Fruit fly (Drosophila melanogaster): ENCODE measurements around the gene CG15399.

CG15399 gene

DNA sequence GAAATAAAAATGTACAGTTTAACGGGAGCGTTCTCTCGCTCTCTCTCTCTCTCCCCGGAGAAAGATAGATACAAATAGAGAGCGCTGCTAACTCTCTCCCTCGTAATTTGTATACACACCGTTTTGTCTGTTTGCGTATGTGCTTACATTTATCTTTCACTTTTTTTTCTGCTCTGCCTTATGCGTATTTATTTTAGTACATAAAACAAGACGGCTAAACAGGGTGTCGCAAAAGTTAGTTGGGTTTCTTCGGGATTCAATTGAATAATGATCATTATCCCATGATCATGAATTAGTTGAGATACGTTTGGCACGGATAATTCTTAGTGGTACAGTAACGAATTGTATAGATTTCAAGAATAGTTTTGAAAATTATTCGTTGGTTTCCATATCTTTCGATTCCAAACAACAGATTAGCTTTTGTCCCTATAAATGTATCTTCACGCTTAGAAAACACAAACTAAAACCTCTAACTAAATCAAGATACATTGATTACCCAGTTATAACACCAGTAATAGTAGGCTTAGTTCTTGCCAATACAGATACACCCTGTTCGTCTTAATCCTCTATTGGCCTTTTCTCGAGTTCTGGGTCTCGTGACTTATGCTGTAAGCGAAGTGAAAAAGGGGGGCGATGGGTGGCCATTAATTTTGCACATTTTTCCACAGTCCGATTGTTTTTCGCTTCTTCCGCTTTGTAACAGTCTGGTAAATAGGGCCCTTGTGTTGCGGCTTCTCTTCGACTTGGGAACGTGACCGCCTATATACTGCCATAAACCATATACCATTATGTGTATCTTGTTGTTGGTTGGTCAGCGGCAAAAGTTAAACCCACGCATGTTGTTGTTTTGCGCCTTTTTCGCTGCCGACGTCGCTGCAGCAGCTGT lies 16.9 kb downstream of the CG15399 start (continued):
- TF ChIP-seq cad (GFP tag; optimal IDR thresholded peaks at IDR 0.05) (peak; percentile 8), Sin3A (optimal IDR thresholded peaks at IDR 0.05) (no peak), CG16813 (GFP tag; IDR thresholded peaks at IDR 0.05; ENCODE audit: partially characterized antibody) (no peak), Adf1 (GFP tag; IDR thresholded peaks at IDR 0.05) (no peak), sug (tag; optimal IDR thresholded peaks at IDR 0.05) (peak; percentile 65), gcm2 (GFP tag; optimal IDR thresholded peaks at IDR 0.05) (peak; percentile 1), Eip74EF (GFP tag; optimal IDR thresholded peaks at IDR 0.05) (peak in 1 of 2 experiments; percentile 67), bbx (GFP tag; IDR thresholded peaks at IDR 0.05; ENCODE audit: partially characterized antibody) (no peak), CG15269 (tag; optimal IDR thresholded peaks at IDR 0.05) (peak; percentile 80), CG14860 (GFP tag; IDR thresholded peaks at IDR 0.05; ENCODE audit: partially characterized antibody) (no peak), CG17186 (GFP tag; optimal IDR thresholded peaks at IDR 0.05) (peak; percentile 36), ato (GFP tag; IDR thresholded peaks at IDR 0.05; ENCODE audit: partially characterized antibody) (no peak), CG2199 (GFP tag; IDR thresholded peaks at IDR 0.05) (no peak), pb (GFP tag; optimal IDR thresholded peaks at IDR 0.05) (peak; percentile 70), CG15696 (tag; optimal IDR thresholded peaks at IDR 0.05) (peak; percentile 66), ind (GFP tag; optimal IDR thresholded peaks at IDR 0.05) (peak; percentile 81), pfk (GFP tag; optimal IDR thresholded peaks at IDR 0.05) (peak; percentile 63), dan (GFP tag; IDR thresholded peaks at IDR 0.05) (no peak), CG4617 (GFP tag; optimal IDR thresholded peaks at IDR 0.05; ENCODE audit: borderline replicate concordance) (no peak), vfl (GFP tag; optimal IDR thresholded peaks at IDR 0.05) (peak; percentile 38), chif (GFP tag; optimal IDR thresholded peaks at IDR 0.05) (peak; percentile 29 to 73), gt (GFP tag; IDR thresholded peaks at IDR 0.05) (no peak), CG6854 (GFP tag; optimal IDR thresholded peaks at IDR 0.05) (peak; percentile 72), CG8478 (optimal IDR thresholded peaks at IDR 0.05) (no peak), stc (GFP tag; IDR thresholded peaks at IDR 0.05) (no peak), CG8290 (GFP tag; optimal IDR thresholded peaks at IDR 0.05) (peak; percentile 32), CG8290 (tag; optimal IDR thresholded peaks at IDR 0.05) (peak; percentile 39 to 76), C15 (GFP tag; IDR thresholded peaks at IDR 0.05) (no peak), kah (GFP tag; optimal IDR thresholded peaks at IDR 0.05) (peak; percentile 37), Bteb2 (GFP tag; optimal IDR thresholded peaks at IDR 0.05) (peak; percentile 66), CG13296 (GFP tag; optimal IDR thresholded peaks at IDR 0.05) (peak; percentile 86), CG3163 (GFP tag; optimal IDR thresholded peaks at IDR 0.05) (peak; percentile 63), Blimp-1 (GFP tag; optimal IDR thresholded peaks at IDR 0.05) (peak; percentile 85), HmgD (GFP tag; optimal IDR thresholded peaks at IDR 0.05) (peak; percentile 18), CG6765 (GFP tag; optimal IDR thresholded peaks at IDR 0.05) (peak; percentile 90), CTCF (GFP tag; optimal IDR thresholded peaks at IDR 0.05) (peak; percentile 41), lmd (GFP tag; IDR thresholded peaks at IDR 0.05) (no peak), CG9215 (GFP tag; IDR thresholded peaks at IDR 0.05) (no peak), Jarid2 (GFP tag; optimal IDR thresholded peaks at IDR 0.05) (peak; percentile 56), toy (GFP tag; IDR thresholded peaks at IDR 0.05) (no peak), CG9797 (GFP tag; optimal IDR thresholded peaks at IDR 0.05) (no peak), CG1832 (GFP tag; optimal IDR thresholded peaks at IDR 0.05) (no peak), wor (GFP tag; IDR thresholded peaks at IDR 0.05) (no peak), CG12659 (GFP tag; optimal IDR thresholded peaks at IDR 0.05) (peak; percentile 84), dm (GFP tag; optimal IDR thresholded peaks at IDR 0.05) (peak; percentile 58), Lim3 (GFP tag; IDR thresholded peaks at IDR 0.05) (no peak), B-H1 (GFP tag; IDR thresholded peaks at IDR 0.05) (no peak), CG6683 (GFP tag; optimal IDR thresholded peaks at IDR 0.05) (peak; percentile 75), Dek (tag; optimal IDR thresholded peaks at IDR 0.05) (peak; percentile 86), CG14667 (GFP tag; IDR thresholded peaks at IDR 0.05) (no peak)

Measured in whole organism, embryonic.